Worm (Caenorhabditis elegans) whole organism, L4 larva: Measurements from ENCODE around the gene btb-10.

ENCODE experiments used
- ZK546.5 ChIP-seq, 2 experiments: sonication (generic microtip); optimal IDR thresholded peaks; 2 replicates each; lab custom pipeline; 2017; ENCODE audit warnings: missing biosample characterization in 2 of 2, missing genetic modification characterization in 2 of 2
- lin-39 ChIP-seq: fragments of 150-350 bp; optimal IDR thresholded peaks from 2 replicates; lab custom pipeline; 2014; ENCODE audit warnings: missing biosample characterization, missing genetic modification reagents, missing genetic modification characterization
- lsy-2 ChIP-seq, 2 experiments: fragments of 150-350 bp in 1 of 2; sonication (generic microtip) in 1 of 2; optimal IDR thresholded peaks; 2 replicates each; lab custom pipeline; 2014 to 2017; ENCODE audit warnings: missing biosample characterization in 2 of 2, missing genetic modification characterization in 2 of 2
- nhr-77 ChIP-seq: fragments of 150-350 bp; optimal IDR thresholded peaks from 2 replicates; lab custom pipeline; 2014; ENCODE audit warnings: missing biosample characterization, missing genetic modification characterization
- pqm-1 ChIP-seq: sonication (generic microtip); optimal IDR thresholded peaks from 2 replicates; lab custom pipeline; 2017; ENCODE audit warnings: missing biosample characterization, missing genetic modification characterization

ce11 chrII:1075424-1075823 is 14.8 kb upstream of the btb-10 start, which contains the start of gene K02E7.11:
- no peak for TF ChIP-seq nhr-77 (tag; lab: Kevin White, UChicago)
- TF ChIP-seq lsy-2 (tag; optimal IDR thresholded peaks at IDR 0.05; lab: Kevin White, UChicago): no peak
- TF ChIP-seq lin-39 (tag; lab: Kevin White, UChicago): no peak
- no peak for TF ChIP-seq ZK546.5 (tag; optimal IDR thresholded peaks at IDR 0.05; lab: Kevin White, UChicago)
- no peak for TF ChIP-seq pqm-1 (tag; lab: Kevin White, UChicago)
